Worm (Caenorhabditis elegans): ENCODE measurements around the gene srg-46.
A peak's percentile ranks its signal among the peaks of the same experiment; 100 is the strongest.

srg-46 gene

ce11 chrV:13393333-13393803, 29.9 kb downstream of the srg-46 start:
- peak; percentile 28 for TF ChIP-seq nhr-129 (tag; optimal IDR thresholded peaks at IDR 0.05)
- TF ChIP-seq nhr-23 (tag; optimal IDR thresholded peaks at IDR 0.05) = no peak
- TF ChIP-seq C34F6.9 (tag; optimal IDR thresholded peaks at IDR 0.05) = peak; percentile 31
- peak; percentile 56 for TF ChIP-seq Y55F3AM.14 (GFP tag; optimal IDR thresholded peaks at IDR 0.05)
- peak; percentile 2 for TF ChIP-seq sma-9 (GFP tag; optimal IDR thresholded peaks at IDR 0.05)
- TF ChIP-seq sma-9 (tag; optimal IDR thresholded peaks at IDR 0.05) = no peak
- TF ChIP-seq alr-1 (tag; optimal IDR thresholded peaks at IDR 0.05) = no peak
- TF ChIP-seq sma-3 (GFP tag; optimal IDR thresholded peaks at IDR 0.05) = peak; percentile 5
- TF ChIP-seq lsy-2 (tag; optimal IDR thresholded peaks at IDR 0.05) = peak in 1 of 2 experiments; percentile 13
- TF ChIP-seq F13H6.1 (tag; optimal IDR thresholded peaks at IDR 0.05) = peak; percentile 72
- no peak for TF ChIP-seq gmeb-1 (tag; optimal IDR thresholded peaks at IDR 0.05)

DNA sequence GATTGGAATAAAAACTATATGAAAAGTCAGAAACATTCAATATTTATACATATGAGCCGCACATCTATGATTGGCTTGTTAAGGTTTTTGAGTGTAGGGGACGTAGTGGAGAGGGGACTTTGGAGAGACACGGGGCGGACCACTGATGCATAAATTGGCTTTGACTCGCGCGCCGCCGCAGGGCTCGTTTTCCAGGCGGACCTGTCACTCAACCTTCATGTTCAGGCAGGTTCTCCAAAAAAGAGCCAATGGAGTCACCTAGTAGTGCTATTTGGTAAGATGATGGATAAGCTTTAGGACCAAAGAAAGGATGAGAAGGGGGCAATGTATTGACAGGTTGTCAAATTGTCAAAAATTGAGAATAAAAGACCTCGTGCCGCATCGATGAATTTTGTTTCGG, 31.5 kb downstream of the srg-46 start:
- TF ChIP-seq mbf-1 (tag; optimal IDR thresholded peaks at IDR 0.05) (no peak), unc-39 (tag; optimal IDR thresholded peaks at IDR 0.05) (no peak), nhr-23 (tag; optimal IDR thresholded peaks at IDR 0.05) (no peak), alr-1 (tag; optimal IDR thresholded peaks at IDR 0.05) (no peak), lin-11 (tag; optimal IDR thresholded peaks at IDR 0.05) (no peak), elt-1 (tag; optimal IDR thresholded peaks at IDR 0.05) (no peak), skn-1 (tag; optimal IDR thresholded peaks at IDR 0.05) (no peak), gmeb-1 (tag; optimal IDR thresholded peaks at IDR 0.05) (no peak), nhr-237 (tag; optimal IDR thresholded peaks at IDR 0.05) (no peak), ceh-16 (tag; optimal IDR thresholded peaks at IDR 0.05) (no peak), crh-2 (tag; optimal IDR thresholded peaks at IDR 0.05) (no peak), nhr-6 (tag; optimal IDR thresholded peaks at IDR 0.05) (no peak)

DNA sequence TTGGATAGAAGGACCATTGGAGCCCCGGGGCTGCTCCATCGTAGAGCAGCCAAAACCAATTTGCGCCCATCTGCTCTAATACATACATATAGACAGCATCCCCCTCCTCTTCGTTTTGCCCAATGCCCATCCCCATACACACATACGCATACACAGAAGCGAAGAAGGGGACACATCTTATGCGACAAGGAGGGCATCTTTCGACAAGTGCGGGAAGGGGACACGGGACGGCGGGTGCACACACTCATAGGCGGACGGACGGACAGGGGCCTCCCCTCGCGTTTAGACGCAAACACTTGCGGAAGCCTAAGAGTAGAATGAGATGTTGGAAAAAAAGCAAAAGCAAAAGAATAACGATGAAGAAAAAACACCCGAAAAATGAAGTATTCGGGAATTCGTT, 32.9 kb downstream of the srg-46 start:
- TF ChIP-seq nhr-25 (tag; optimal IDR thresholded peaks at IDR 0.05) (no peak), nhr-23 (tag; optimal IDR thresholded peaks at IDR 0.05) (no peak), ztf-4 (tag; optimal IDR thresholded peaks at IDR 0.05) (no peak), Y55F3AM.14 (GFP tag; optimal IDR thresholded peaks at IDR 0.05) (peak; percentile 39), nhr-11 (tag; optimal IDR thresholded peaks at IDR 0.05) (no peak), dmd-4 (tag; optimal IDR thresholded peaks at IDR 0.05) (no peak), nhr-129 (tag; optimal IDR thresholded peaks at IDR 0.05) (peak; percentile 17), nhr-10 (tag; optimal IDR thresholded peaks at IDR 0.05) (no peak), fos-1 (tag; optimal IDR thresholded peaks at IDR 0.05) (no peak), peb-1 (tag; optimal IDR thresholded peaks at IDR 0.05) (no peak), ztf-11 (tag; optimal IDR thresholded peaks at IDR 0.05) (no peak), sem-4 (tag; optimal IDR thresholded peaks at IDR 0.05) (no peak), aly-2 (tag; optimal IDR thresholded peaks at IDR 0.05) (no peak), zag-1 (tag; optimal IDR thresholded peaks at IDR 0.05) (peak; percentile 48), nhr-237 (tag; optimal IDR thresholded peaks at IDR 0.05) (no peak), nhr-12 (tag; optimal IDR thresholded peaks at IDR 0.05) (no peak)

DNA sequence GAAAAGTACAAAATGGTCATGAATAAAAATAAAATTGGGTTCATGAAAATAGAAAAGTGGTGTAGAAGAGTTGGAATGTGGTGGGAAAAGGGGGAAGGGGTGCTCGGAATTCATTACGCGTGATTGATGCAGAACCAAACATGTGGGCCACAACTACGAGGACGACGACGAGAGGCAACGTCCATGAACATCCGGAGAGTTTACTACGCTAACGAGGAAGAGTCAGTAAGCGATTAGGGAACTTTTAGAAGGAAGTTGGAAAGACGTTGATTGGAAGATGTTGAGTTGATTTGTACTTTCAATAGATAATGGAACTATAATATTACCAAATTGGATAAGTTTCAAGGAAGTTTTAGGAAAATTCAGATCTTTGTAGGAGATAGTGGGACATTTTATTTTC, 38.2 kb downstream of the srg-46 start:
- TF ChIP-seq snpc-4 (tag; optimal IDR thresholded peaks at IDR 0.05) = no peak
- TF ChIP-seq nhr-11 (tag; optimal IDR thresholded peaks at IDR 0.05) = no peak
- TF ChIP-seq nhr-23 (tag; optimal IDR thresholded peaks at IDR 0.05) = no peak
- no peak for TF ChIP-seq crh-2 (tag; optimal IDR thresholded peaks at IDR 0.05)
- no peak for TF ChIP-seq gmeb-1 (tag; optimal IDR thresholded peaks at IDR 0.05)
- TF ChIP-seq lin-39 (tag; optimal IDR thresholded peaks at IDR 0.05) = no peak
- TF ChIP-seq C34F6.9 (tag; optimal IDR thresholded peaks at IDR 0.05) = no peak
- no peak for TF ChIP-seq Y55F3AM.14 (GFP tag; optimal IDR thresholded peaks at IDR 0.05)
- TF ChIP-seq alr-1 (tag; optimal IDR thresholded peaks at IDR 0.05) = no peak
- TF ChIP-seq mbf-1 (tag; optimal IDR thresholded peaks at IDR 0.05) = no peak
- TF ChIP-seq lsy-2 (tag; optimal IDR thresholded peaks at IDR 0.05) = no peak
- no peak for TF ChIP-seq zag-1 (tag; optimal IDR thresholded peaks at IDR 0.05)
- TF ChIP-seq ztf-1 (GFP tag; conservative IDR thresholded peaks at IDR 0.05) = no peak
- TF ChIP-seq ztf-4 (tag; optimal IDR thresholded peaks at IDR 0.05) = no peak
- TF ChIP-seq unc-62 (GFP tag; optimal IDR thresholded peaks at IDR 0.05) = no peak
- no peak for TF ChIP-seq nhr-237 (tag; optimal IDR thresholded peaks at IDR 0.05)
- TF ChIP-seq nhr-6 (tag; optimal IDR thresholded peaks at IDR 0.05) = no peak
- TF ChIP-seq sem-4 (tag; optimal IDR thresholded peaks at IDR 0.05) = no peak
- TF ChIP-seq sma-9 (GFP tag; optimal IDR thresholded peaks at IDR 0.05) = no peak
- no peak for TF ChIP-seq sma-9 (tag; optimal IDR thresholded peaks at IDR 0.05)
